Worm (Caenorhabditis elegans): ENCODE results near the gene F08G12.11.

DNA sequence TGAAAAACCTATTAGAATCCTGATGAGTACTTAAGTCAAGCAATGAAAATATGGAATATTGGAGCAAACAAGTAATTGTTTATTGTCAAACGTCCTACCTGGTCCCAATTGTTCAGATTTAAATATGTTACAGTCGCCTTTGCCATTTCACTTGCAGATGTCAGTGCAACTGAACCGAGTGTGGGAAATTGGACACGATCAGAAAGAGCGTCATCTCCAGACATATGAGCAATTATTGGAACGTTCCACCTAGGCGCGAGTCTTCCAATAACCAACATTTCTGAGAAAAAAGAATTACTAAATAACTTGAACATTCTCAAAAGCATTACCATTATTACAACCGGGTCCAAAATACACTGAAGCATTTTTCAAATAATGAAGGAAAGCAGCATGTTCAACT lies 21.7 kb upstream of the F08G12.11 start:
- TF ChIP-seq ceh-9 (tag; optimal IDR thresholded peaks at IDR 0.05) (no peak), aly-2 (tag; optimal IDR thresholded peaks at IDR 0.05) (no peak), snpc-4 (tag; optimal IDR thresholded peaks at IDR 0.05) (no peak), pha-4 (tag; optimal IDR thresholded peaks at IDR 0.05) (no peak), ztf-11 (tag; optimal IDR thresholded peaks at IDR 0.05) (no peak)
